Fruit fly (Drosophila melanogaster): ENCODE results near the gene CG42716.

DNA sequence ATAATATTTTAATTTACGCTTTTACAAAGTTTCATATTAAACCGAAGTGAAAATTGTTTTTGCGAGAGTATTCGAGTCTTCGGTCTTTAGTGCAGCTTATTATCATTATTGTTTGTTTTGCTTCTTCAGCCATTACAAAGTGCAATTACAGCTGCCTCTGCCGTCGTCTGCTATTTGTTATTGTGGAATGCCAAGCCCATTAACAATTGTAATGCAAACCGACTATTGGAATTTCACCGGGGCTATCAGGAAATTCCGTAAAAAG lies 8.4 kb downstream of the CG42716 start:
- TF ChIP-seq CTCF (optimal IDR thresholded peaks at IDR 0.05) = no peak
- TF ChIP-seq CG8478 (optimal IDR thresholded peaks at IDR 0.05) = no peak

Measured in S2 (cell line).